ENCODE assay signal across 1 fruit fly cellular context in genomic region chrX:14213509-14214154, dm6.
TF ChIP-seq lines count a peak whose summit lies in the region.

No protein-coding gene starts in this region.

TF ChIP-seq in whole organism, embryonic, 481 proteins besides CTCF, POLR2A, EP300 and RAD21 (continued from another document and continues in another):
- TF ChIP-seq CoRest (tag; optimal IDR thresholded peaks at IDR 0.05; lab: Kevin White, UChicago), result peak; percentile 50
- TF ChIP-seq CG11723 (GFP tag; optimal IDR thresholded peaks at IDR 0.05; lab: Kevin White, UChicago), result no peak
- no peak for TF ChIP-seq CG11695 (GFP tag; IDR thresholded peaks at IDR 0.05; lab: Robert Waterston, UW)
- TF ChIP-seq vvl (GFP tag; IDR thresholded peaks at IDR 0.05; lab: Robert Waterston, UW), result peak; percentile 43; the same call in 1 of the 2 replicates
- TF ChIP-seq H2.0 (GFP tag; IDR thresholded peaks at IDR 0.05; lab: Robert Waterston, UW), result no peak
- no peak for TF ChIP-seq ash1 (GFP tag; optimal IDR thresholded peaks at IDR 0.05; lab: Kevin White, UChicago)
- TF ChIP-seq lab (GFP tag; optimal IDR thresholded peaks at IDR 0.05; lab: Kevin White, UChicago), result peak; percentile 12
- TF ChIP-seq CG9932 (GFP tag; IDR thresholded peaks at IDR 0.05; lab: Robert Waterston, UW), result no peak; the same call in 1 of the 2 replicates
- peak; percentile 25 for TF ChIP-seq CG16863 (GFP tag; optimal IDR thresholded peaks at IDR 0.05; lab: Kevin White, UChicago)
- TF ChIP-seq gt (GFP tag; IDR thresholded peaks at IDR 0.05; lab: Robert Waterston, UW), result no peak
- TF ChIP-seq ems (GFP tag; optimal IDR thresholded peaks at IDR 0.05; lab: Kevin White, UChicago), result no peak
- TF ChIP-seq fd64A (GFP tag; optimal IDR thresholded peaks at IDR 0.05; lab: Kevin White, UChicago), result no peak
- 0 out of 2 replicates have a peak, but pooled peaks have one; percentile 8 for TF ChIP-seq CG17328 (GFP tag; IDR thresholded peaks at IDR 0.05; lab: Robert Waterston, UW)
- TF ChIP-seq CG11085 (GFP tag; IDR thresholded peaks at IDR 0.05; lab: Robert Waterston, UW), result no peak
- TF ChIP-seq mam (GFP tag; optimal IDR thresholded peaks at IDR 0.05; lab: Kevin White, UChicago), result peak; percentile 14
- no peak for TF ChIP-seq Ets65A (GFP tag; lab: Kevin White, UChicago)
- TF ChIP-seq ci (GFP tag; IDR thresholded peaks at IDR 0.05; lab: Robert Waterston, UW), result 0 out of 3 replicates have a peak, but pooled peaks have one; percentile 31
- peak; percentile 35 for TF ChIP-seq nmo (GFP tag; optimal IDR thresholded peaks at IDR 0.05; lab: Kevin White, UChicago)
- TF ChIP-seq knrl (GFP tag; IDR thresholded peaks at IDR 0.05; lab: Robert Waterston, UW; ENCODE audit: partially characterized antibody), result no peak
- TF ChIP-seq h (optimal IDR thresholded peaks at IDR 0.05; lab: Kevin White, UChicago), result no peak
- TF ChIP-seq wek (GFP tag; optimal IDR thresholded peaks at IDR 0.05; lab: Kevin White, UChicago), result no peak
- peak; percentile 61 for TF ChIP-seq HHEX (GFP tag; optimal IDR thresholded peaks at IDR 0.05; lab: Kevin White, UChicago)
- no peak for TF ChIP-seq CG6854 (GFP tag; optimal IDR thresholded peaks at IDR 0.05; lab: Kevin White, UChicago)
- TF ChIP-seq CG10321 (GFP tag; IDR thresholded peaks at IDR 0.05; lab: Robert Waterston, UW), result no peak
- no peak for TF ChIP-seq salm (tag; optimal IDR thresholded peaks at IDR 0.05; lab: Kevin White, UChicago)
- peak in 1 of 2 experiments; percentile 27 for TF ChIP-seq Eip74EF (GFP tag; optimal IDR thresholded peaks at IDR 0.05; lab: Kevin White, UChicago)
- TF ChIP-seq cato (GFP tag; optimal IDR thresholded peaks at IDR 0.05; lab: Kevin White, UChicago; ENCODE audit: borderline replicate concordance), result no peak
- TF ChIP-seq CG1233 (GFP tag; optimal IDR thresholded peaks at IDR 0.05; lab: Kevin White, UChicago), result no peak
- TF ChIP-seq gsb (GFP tag; IDR thresholded peaks at IDR 0.05; lab: Robert Waterston, UW), result no peak
- TF ChIP-seq CG32772 (GFP tag; IDR thresholded peaks at IDR 0.05; lab: Robert Waterston, UW), result no peak
- no peak for TF ChIP-seq otp (GFP tag; IDR thresholded peaks at IDR 0.05; lab: Robert Waterston, UW)
- peak; percentile 88 for TF ChIP-seq crol (GFP tag; IDR thresholded peaks at IDR 0.05; lab: Robert Waterston, UW)
- TF ChIP-seq CG34422 (GFP tag; IDR thresholded peaks at IDR 0.05; lab: Robert Waterston, UW), result no peak
- TF ChIP-seq seq (GFP tag; IDR thresholded peaks at IDR 0.05; lab: Robert Waterston, UW), result peak; percentile 45; the same call in 1 of the 2 replicates
- TF ChIP-seq dmrt11E (tag; optimal IDR thresholded peaks at IDR 0.05; lab: Kevin White, UChicago), result peak; percentile 7
- TF ChIP-seq CG32532 (GFP tag; IDR thresholded peaks at IDR 0.05; lab: Robert Waterston, UW), result no peak
- no peak for TF ChIP-seq maf-S (GFP tag; optimal IDR thresholded peaks at IDR 0.05; lab: Kevin White, UChicago)
- peak; percentile 36; the same call in 1 of the 3 replicates for TF ChIP-seq Optix (GFP tag; IDR thresholded peaks at IDR 0.05; lab: Robert Waterston, UW)
- no peak for TF ChIP-seq CG34376 (GFP tag; optimal IDR thresholded peaks at IDR 0.05; lab: Kevin White, UChicago)
- peak; percentile 5 for TF ChIP-seq zfh2 (GFP tag; optimal IDR thresholded peaks at IDR 0.05; lab: Kevin White, UChicago)
- no peak for TF ChIP-seq TFAM (GFP tag; optimal IDR thresholded peaks at IDR 0.05; lab: Kevin White, UChicago)
- peak; percentile 43 for TF ChIP-seq az2 (GFP tag; optimal IDR thresholded peaks at IDR 0.05; lab: Kevin White, UChicago)
- TF ChIP-seq Usf (GFP tag; optimal IDR thresholded peaks at IDR 0.05; lab: Kevin White, UChicago), result no peak
- no peak for TF ChIP-seq org-1 (GFP tag; optimal IDR thresholded peaks at IDR 0.05; lab: Kevin White, UChicago)
- no peak for TF ChIP-seq Nf-YB (GFP tag; optimal IDR thresholded peaks at IDR 0.05; lab: Kevin White, UChicago)
- TF ChIP-seq pfk (GFP tag; optimal IDR thresholded peaks at IDR 0.05; lab: Kevin White, UChicago), result no peak
- 0 out of 2 replicates have a peak, but pooled peaks have one; percentile 35 for TF ChIP-seq Atf6 (GFP tag; IDR thresholded peaks at IDR 0.05; lab: Robert Waterston, UW)
- no peak for TF ChIP-seq p53 (GFP tag; optimal IDR thresholded peaks at IDR 0.05; lab: Kevin White, UChicago)
- no peak for TF ChIP-seq HLH54F (GFP tag; optimal IDR thresholded peaks at IDR 0.05; lab: Kevin White, UChicago)
- no peak for TF ChIP-seq jumu (GFP tag; optimal IDR thresholded peaks at IDR 0.05; lab: Kevin White, UChicago)
- TF ChIP-seq Bgb (GFP tag; IDR thresholded peaks at IDR 0.05; lab: Robert Waterston, UW; ENCODE audit: partially characterized antibody), result no peak
- peak; percentile 28 for TF ChIP-seq Dad (GFP tag; optimal IDR thresholded peaks at IDR 0.05; lab: Kevin White, UChicago)
- no peak for TF ChIP-seq CG4328 (GFP tag; optimal IDR thresholded peaks at IDR 0.05; lab: Kevin White, UChicago)
- TF ChIP-seq CG14441 (GFP tag; IDR thresholded peaks at IDR 0.05; lab: Robert Waterston, UW), result peak; percentile 31; the same call in 1 of the 2 replicates
- peak; percentile 10 for TF ChIP-seq CG1602 (GFP tag; optimal IDR thresholded peaks at IDR 0.05; lab: Kevin White, UChicago)
- TF ChIP-seq scrt (GFP tag; optimal IDR thresholded peaks at IDR 0.05; lab: Kevin White, UChicago), result no peak
- peak; percentile 36 for TF ChIP-seq Sox100B (GFP tag; optimal IDR thresholded peaks at IDR 0.05; lab: Kevin White, UChicago)
- TF ChIP-seq cas (GFP tag; IDR thresholded peaks at IDR 0.05; lab: Robert Waterston, UW), result no peak
- no peak for TF ChIP-seq crp (GFP tag; optimal IDR thresholded peaks at IDR 0.05; lab: Kevin White, UChicago)
- peak; percentile 28 for TF ChIP-seq CG8388 (GFP tag; optimal IDR thresholded peaks at IDR 0.05; lab: Kevin White, UChicago)
- TF ChIP-seq MBD-R2 (GFP tag; IDR thresholded peaks at IDR 0.05; lab: Robert Waterston, UW), result no peak
- TF ChIP-seq grn (GFP tag; optimal IDR thresholded peaks at IDR 0.05; lab: Kevin White, UChicago), result no peak
- peak; percentile 46 for TF ChIP-seq Oli (tag; optimal IDR thresholded peaks at IDR 0.05; lab: Kevin White, UChicago)
- TF ChIP-seq row (GFP tag; IDR thresholded peaks at IDR 0.05; lab: Robert Waterston, UW), result peak; percentile 59
- no peak for TF ChIP-seq CG5245 (GFP tag; optimal IDR thresholded peaks at IDR 0.05; lab: Kevin White, UChicago)
- peak; percentile 11 for TF ChIP-seq CG14710 (tag; optimal IDR thresholded peaks at IDR 0.05; lab: Kevin White, UChicago)
- TF ChIP-seq bigmax (GFP tag; optimal IDR thresholded peaks at IDR 0.05; lab: Kevin White, UChicago), result no peak
- no peak for TF ChIP-seq yki (optimal IDR thresholded peaks at IDR 0.05; lab: Kevin White, UChicago)
- TF ChIP-seq stc (GFP tag; IDR thresholded peaks at IDR 0.05; lab: Robert Waterston, UW), result no peak
- no peak for TF ChIP-seq CG8765 (GFP tag; IDR thresholded peaks at IDR 0.05; lab: Robert Waterston, UW)
- TF ChIP-seq CG17186 (GFP tag; optimal IDR thresholded peaks at IDR 0.05; lab: Kevin White, UChicago), result no peak
- TF ChIP-seq B-H1 (GFP tag; IDR thresholded peaks at IDR 0.05; lab: Robert Waterston, UW), result 0 out of 3 replicates have a peak, but pooled peaks have one; percentile 33
- peak; percentile 33 for TF ChIP-seq Abd-B (GFP tag; optimal IDR thresholded peaks at IDR 0.05; lab: Kevin White, UChicago)
- TF ChIP-seq vfl (GFP tag; optimal IDR thresholded peaks at IDR 0.05; lab: Kevin White, UChicago), result no peak
- TF ChIP-seq C15 (GFP tag; IDR thresholded peaks at IDR 0.05; lab: Robert Waterston, UW), result no peak
- peak; percentile 47 for TF ChIP-seq CG12391 (tag; optimal IDR thresholded peaks at IDR 0.05; lab: Kevin White, UChicago)
- TF ChIP-seq trh (GFP tag; optimal IDR thresholded peaks at IDR 0.05; lab: Kevin White, UChicago), result no peak
- TF ChIP-seq emc (GFP tag; optimal IDR thresholded peaks at IDR 0.05; lab: Kevin White, UChicago), result no peak
- TF ChIP-seq CG2129 (GFP tag; IDR thresholded peaks at IDR 0.05; lab: Robert Waterston, UW; ENCODE audit: partially characterized antibody), result no peak
- no peak for TF ChIP-seq CG30431 (GFP tag; optimal IDR thresholded peaks at IDR 0.05; lab: Kevin White, UChicago)
- no peak for TF ChIP-seq CG31365 (tag; optimal IDR thresholded peaks at IDR 0.05; lab: Kevin White, UChicago)
- peak; percentile 45 for TF ChIP-seq CG15601 (tag; optimal IDR thresholded peaks at IDR 0.05; lab: Kevin White, UChicago)
- TF ChIP-seq ind (GFP tag; optimal IDR thresholded peaks at IDR 0.05; lab: Kevin White, UChicago), result peak; percentile 23
- no peak for TF ChIP-seq aop (GFP tag; IDR thresholded peaks at IDR 0.05; lab: Robert Waterston, UW)
- TF ChIP-seq fu2 (GFP tag; optimal IDR thresholded peaks at IDR 0.05; lab: Kevin White, UChicago), result no peak
- TF ChIP-seq HLH4C (GFP tag; IDR thresholded peaks at IDR 0.05; lab: Robert Waterston, UW; ENCODE audit: partially characterized antibody), result no peak
- peak; percentile 65 for TF ChIP-seq CG11504 (tag; optimal IDR thresholded peaks at IDR 0.05; lab: Kevin White, UChicago)
- TF ChIP-seq Hsf (GFP tag; optimal IDR thresholded peaks at IDR 0.05; lab: Kevin White, UChicago), result peak; percentile 18
- no peak for TF ChIP-seq chn (GFP tag; optimal IDR thresholded peaks at IDR 0.05; lab: Kevin White, UChicago)
- TF ChIP-seq gcm2 (GFP tag; optimal IDR thresholded peaks at IDR 0.05; lab: Kevin White, UChicago), result no peak
- TF ChIP-seq CG15514 (GFP tag; optimal IDR thresholded peaks at IDR 0.05; lab: Kevin White, UChicago), result peak; percentile 3
- TF ChIP-seq CG9437 (GFP tag; optimal IDR thresholded peaks at IDR 0.05; lab: Kevin White, UChicago), result peak; percentile 35
- TF ChIP-seq NC2β (GFP tag; optimal IDR thresholded peaks at IDR 0.05; lab: Kevin White, UChicago), result no peak
- peak; percentile 47 for TF ChIP-seq Xbp1 (GFP tag; optimal IDR thresholded peaks at IDR 0.05; lab: Kevin White, UChicago)
- TF ChIP-seq slbo (GFP tag; IDR thresholded peaks at IDR 0.05; lab: Robert Waterston, UW), result peak; percentile 48; the same call in 1 of the 2 replicates
- no peak for TF ChIP-seq Fer3 (tag; optimal IDR thresholded peaks at IDR 0.05; lab: Kevin White, UChicago)
- peak; percentile 19 for TF ChIP-seq zf30C (GFP tag; optimal IDR thresholded peaks at IDR 0.05; lab: Kevin White, UChicago)
- TF ChIP-seq CG13287 (GFP tag; IDR thresholded peaks at IDR 0.05; lab: Robert Waterston, UW; ENCODE audit: partially characterized antibody), result no peak
- no peak for TF ChIP-seq run (tag; optimal IDR thresholded peaks at IDR 0.05; lab: Kevin White, UChicago)
- no peak for TF ChIP-seq tna (GFP tag; IDR thresholded peaks at IDR 0.05; lab: Robert Waterston, UW; ENCODE audit: partially characterized antibody)
- TF ChIP-seq CG10565 (GFP tag; optimal IDR thresholded peaks at IDR 0.05; lab: Kevin White, UChicago), result no peak
- no peak for TF ChIP-seq Poxn (GFP tag; IDR thresholded peaks at IDR 0.05; lab: Robert Waterston, UW)
- TF ChIP-seq CG4707 (GFP tag; optimal IDR thresholded peaks at IDR 0.05; lab: Kevin White, UChicago), result no peak
- no peak for TF ChIP-seq YL-1 (GFP tag; optimal IDR thresholded peaks at IDR 0.05; lab: Kevin White, UChicago)
- TF ChIP-seq mld (GFP tag; IDR thresholded peaks at IDR 0.05; lab: Robert Waterston, UW; ENCODE audit: partially characterized antibody), result no peak
- TF ChIP-seq Myb (GFP tag; optimal IDR thresholded peaks at IDR 0.05; lab: Kevin White, UChicago), result peak; percentile 25
- peak in 1 of 2 experiments; percentile 52 for TF ChIP-seq bsh (GFP tag; optimal IDR thresholded peaks at IDR 0.05; lab: Kevin White, UChicago)
- no peak for TF ChIP-seq gro (GFP tag; optimal IDR thresholded peaks at IDR 0.05; lab: Kevin White, UChicago)
- TF ChIP-seq Awh (GFP tag; IDR thresholded peaks at IDR 0.05; lab: Robert Waterston, UW), result no peak
- no peak for TF ChIP-seq Max (GFP tag; optimal IDR thresholded peaks at IDR 0.05; lab: Kevin White, UChicago)
- TF ChIP-seq cg (GFP tag; optimal IDR thresholded peaks at IDR 0.05; lab: Kevin White, UChicago), result peak; percentile 64
- TF ChIP-seq CG14050 (GFP tag; IDR thresholded peaks at IDR 0.05; lab: Robert Waterston, UW), result no peak
- no peak for TF ChIP-seq CG10431 (GFP tag; optimal IDR thresholded peaks at IDR 0.05; lab: Kevin White, UChicago)
- no peak for TF ChIP-seq CG10959 (GFP tag; IDR thresholded peaks at IDR 0.05; lab: Robert Waterston, UW)
- no peak for TF ChIP-seq pan (optimal IDR thresholded peaks at IDR 0.05; lab: Kevin White, UChicago)
- no peak for TF ChIP-seq pan (GFP tag; optimal IDR thresholded peaks at IDR 0.05 in 1 of 2, IDR thresholded peaks at IDR 0.05 in 1 of 2)
- TF ChIP-seq sug (tag; optimal IDR thresholded peaks at IDR 0.05; lab: Kevin White, UChicago), result peak; percentile 14
- TF ChIP-seq lmd (GFP tag; IDR thresholded peaks at IDR 0.05; lab: Robert Waterston, UW), result no peak
- TF ChIP-seq lilli (GFP tag; optimal IDR thresholded peaks at IDR 0.05; lab: Kevin White, UChicago), result peak; percentile 32
- TF ChIP-seq tup (GFP tag; optimal IDR thresholded peaks at IDR 0.05; lab: Kevin White, UChicago), result no peak
- TF ChIP-seq Hmr (GFP tag; optimal IDR thresholded peaks at IDR 0.05; lab: Kevin White, UChicago), result peak; percentile 12
- no peak for TF ChIP-seq ATbp (GFP tag; optimal IDR thresholded peaks at IDR 0.05; lab: Kevin White, UChicago)
- peak; percentile 32 for TF ChIP-seq Blimp-1 (GFP tag; optimal IDR thresholded peaks at IDR 0.05; lab: Kevin White, UChicago)
- no peak for TF ChIP-seq insv (GFP tag; optimal IDR thresholded peaks at IDR 0.05; lab: Kevin White, UChicago)
- no peak for TF ChIP-seq CG9609 (GFP tag; optimal IDR thresholded peaks at IDR 0.05; lab: Kevin White, UChicago)
- peak; percentile 1 for TF ChIP-seq CG12104 (GFP tag; optimal IDR thresholded peaks at IDR 0.05; lab: Kevin White, UChicago)
- TF ChIP-seq onecut (GFP tag; IDR thresholded peaks at IDR 0.05; lab: Robert Waterston, UW), result peak; percentile 89
- no peak for TF ChIP-seq Lpt (GFP tag; optimal IDR thresholded peaks at IDR 0.05; lab: Kevin White, UChicago)
- no peak for TF ChIP-seq wdn (GFP tag; IDR thresholded peaks at IDR 0.05; lab: Robert Waterston, UW)
- no peak for TF ChIP-seq dati (GFP tag; IDR thresholded peaks at IDR 0.05; lab: Robert Waterston, UW)
- no peak for TF ChIP-seq kay (GFP tag; optimal IDR thresholded peaks at IDR 0.05; lab: Kevin White, UChicago)
- TF ChIP-seq Doc3 (GFP tag; IDR thresholded peaks at IDR 0.05; lab: Robert Waterston, UW; ENCODE audit: partially characterized antibody), result no peak
- no peak for TF ChIP-seq CG30020 (tag; optimal IDR thresholded peaks at IDR 0.05; lab: Kevin White, UChicago)
- TF ChIP-seq CG6175 (GFP tag; IDR thresholded peaks at IDR 0.05; lab: Robert Waterston, UW), result peak; percentile 32; the same call in 1 of the 3 replicates
- TF ChIP-seq CG10654 (GFP tag; optimal IDR thresholded peaks at IDR 0.05; lab: Kevin White, UChicago), result no peak
